Fruit fly (Drosophila melanogaster) whole organism, embryonic: Measurements from ENCODE around the gene CG17754.

Source experiments
- Ada2b ChIP-seq: fragments of 200-800 bp; sonication (Bioruptor generic); IDR thresholded peaks from 2 replicates; pipeline ENCODE4 v1.3.6; 2022; ENCODE audit warnings: missing biosample characterization, missing genetic modification characterization
- Adf1 ChIP-seq: fragments of 200-800 bp; sonication (Bioruptor generic); IDR thresholded peaks from 2 replicates; pipeline ENCODE4 v1.3.6; 2022; ENCODE audit warnings: missing biosample characterization, missing genetic modification characterization
- Blimp-1 ChIP-seq: fragments of 200-800 bp; sonication (Bioruptor generic); optimal IDR thresholded peaks from 3 replicates; lab custom pipeline; 2018; ENCODE audit warnings: missing biosample characterization, missing genetic modification characterization, mild to moderate bottlenecking, moderate library complexity, missing genetic modification reagents
- CG10267 ChIP-seq: fragments of 200-800 bp; sonication (Bioruptor generic); optimal IDR thresholded peaks from 2 replicates; lab custom pipeline; 2018; ENCODE audit warnings: missing biosample characterization, mild to moderate bottlenecking, missing genetic modification characterization, moderate library complexity
- CG10462 ChIP-seq: fragments of 200-800 bp; sonication (Bioruptor generic); optimal IDR thresholded peaks from 2 replicates; lab custom pipeline; 2016; ENCODE audit warnings: missing biosample characterization, missing genetic modification characterization
- CG10979 ChIP-seq: fragments of 200-800 bp; sonication (Bioruptor generic); optimal IDR thresholded peaks from 2 replicates; lab custom pipeline; 2018; ENCODE audit warnings: missing biosample characterization, mild to moderate bottlenecking, missing genetic modification characterization, moderate library complexity
- CG11695 ChIP-seq: fragments of 200-800 bp; sonication (Bioruptor generic); IDR thresholded peaks from 3 replicates; pipeline ENCODE4 v1.3.6; 2022; ENCODE audit warnings: missing biosample characterization, missing genetic modification characterization
- CG11696 ChIP-seq: fragments of 200-800 bp; sonication (Bioruptor generic); IDR thresholded peaks from 2 replicates; pipeline ENCODE4 v1.3.6; 2022; ENCODE audit warnings: missing biosample characterization, missing genetic modification characterization
- CG12744 ChIP-seq: fragments of 200-800 bp; sonication (Bioruptor generic); optimal IDR thresholded peaks from 2 replicates; lab custom pipeline; 2016; ENCODE audit warnings: missing biosample characterization, missing genetic modification characterization
- CG13424 ChIP-seq: fragments of 200-800 bp; sonication (Bioruptor generic); optimal IDR thresholded peaks from 2 replicates; lab custom pipeline; 2019; ENCODE audit warnings: missing biosample characterization, mild to moderate bottlenecking, missing genetic modification characterization, moderate library complexity
- CG13775 ChIP-seq: fragments of 200-800 bp; sonication (Bioruptor generic); optimal IDR thresholded peaks from 3 replicates; lab custom pipeline; 2017; ENCODE audit warnings: missing biosample characterization, mild to moderate bottlenecking, missing genetic modification characterization
- CG14441 ChIP-seq: fragments of 200-800 bp; sonication (Bioruptor generic); IDR thresholded peaks from 2 replicates; pipeline ENCODE4 v1.3.6; 2022; ENCODE audit warnings: missing biosample characterization, missing genetic modification characterization
- CG1603 ChIP-seq: fragments of 200-800 bp; sonication (Bioruptor generic); optimal IDR thresholded peaks from 2 replicates; lab custom pipeline; 2019; ENCODE audit warnings: missing biosample characterization, mild to moderate bottlenecking, missing genetic modification characterization, moderate library complexity
- CG17829 ChIP-seq: fragments of 200-800 bp; optimal IDR thresholded peaks from 2 replicates; lab custom pipeline; 2019; ENCODE audit warnings: missing biosample characterization, mild to moderate bottlenecking, missing genetic modification characterization, moderate library complexity
- CG34422 ChIP-seq: fragments of 200-800 bp; sonication (Bioruptor generic); IDR thresholded peaks from 3 replicates; pipeline ENCODE4 v1.3.6; 2022; ENCODE audit warnings: missing biosample characterization, missing genetic modification characterization
- CG4424 ChIP-seq: fragments of 200-800 bp; sonication (Bioruptor generic); optimal IDR thresholded peaks from 3 replicates; lab custom pipeline; 2016; ENCODE audit warnings: missing biosample characterization, missing genetic modification characterization
- CG6813 ChIP-seq: fragments of 200-800 bp; sonication (Bioruptor generic); optimal IDR thresholded peaks from 2 replicates; lab custom pipeline; 2017; ENCODE audit warnings: missing biosample characterization, missing genetic modification characterization, mild to moderate bottlenecking, moderate library complexity, missing genetic modification reagents
- CG7839 ChIP-seq: fragments of 200-800 bp; sonication (Bioruptor generic); optimal IDR thresholded peaks from 3 replicates; lab custom pipeline; 2018; ENCODE audit warnings: missing biosample characterization, mild to moderate bottlenecking, missing genetic modification characterization, moderate library complexity
- CG8478 ChIP-seq: fragments of >200 bp; optimal IDR thresholded peaks from 2 replicates; lab custom pipeline; 2018
- CG8924 ChIP-seq: fragments of 200-800 bp; optimal IDR thresholded peaks from 3 replicates; lab custom pipeline; 2019; ENCODE audit warnings: missing biosample characterization, mild to moderate bottlenecking, missing genetic modification characterization, moderate library complexity
- CG9797 ChIP-seq: fragments of 200-800 bp; sonication (Bioruptor generic); optimal IDR thresholded peaks from 3 replicates; lab custom pipeline; 2018; ENCODE audit warnings: missing biosample characterization, mild to moderate bottlenecking, missing genetic modification characterization
- D19A ChIP-seq: fragments of 200-800 bp; optimal IDR thresholded peaks from 3 replicates; lab custom pipeline; 2019; ENCODE audit warnings: missing biosample characterization, mild to moderate bottlenecking, missing genetic modification characterization, moderate library complexity
- Dad ChIP-seq: fragments of 200-800 bp; sonication (Bioruptor generic); optimal IDR thresholded peaks from 3 replicates; lab custom pipeline; 2016; ENCODE audit warnings: missing biosample characterization, missing genetic modification characterization
- Drgx ChIP-seq: fragments of 200-800 bp; sonication (Bioruptor generic); IDR thresholded peaks from 2 replicates; pipeline ENCODE4 v1.3.6; 2022; ENCODE audit warnings: missing biosample characterization, missing genetic modification characterization
- Ets65A ChIP-seq: fragments of 200-800 bp; sonication (Bioruptor generic); peaks from one replicate; lab custom pipeline; 2016; ENCODE audit warnings: missing biosample characterization, missing genetic modification characterization
- Spps ChIP-seq: fragments of 200-800 bp; sonication (Bioruptor generic); optimal IDR thresholded peaks from 2 replicates; lab custom pipeline; 2018; ENCODE audit warnings: missing biosample characterization, mild to moderate bottlenecking, missing genetic modification characterization
- Sry-β ChIP-seq: fragments of 200-800 bp; sonication (Bioruptor generic); optimal IDR thresholded peaks from 2 replicates; lab custom pipeline; 2018; ENCODE audit warnings: missing biosample characterization, mild to moderate bottlenecking, missing genetic modification characterization, moderate library complexity
- bsh ChIP-seq, 2 experiments: fragments of 200-800 bp; sonication (Bioruptor generic); optimal IDR thresholded peaks; 2 replicates each; lab custom pipeline; 2017 to 2018; ENCODE audit warnings: mild to moderate bottlenecking in 2 of 2, missing biosample characterization in 2 of 2, missing genetic modification characterization in 2 of 2, moderate library complexity in 1 of 2
- chn ChIP-seq: fragments of 200-800 bp; sonication (Bioruptor generic); optimal IDR thresholded peaks from 2 replicates; lab custom pipeline; 2016; ENCODE audit warnings: missing biosample characterization, missing genetic modification characterization
- dpn ChIP-seq, 2 experiments: fragments of 200-800 bp; sonication (Bioruptor generic); optimal IDR thresholded peaks; 3 replicates each; lab custom pipeline; 2016; ENCODE audit warnings: missing biosample characterization in 2 of 2, missing genetic modification characterization in 2 of 2
- en ChIP-seq: fragments of 200-800 bp; sonication (Bioruptor generic); optimal IDR thresholded peaks from 2 replicates; lab custom pipeline; 2016; ENCODE audit warnings: missing biosample characterization, missing genetic modification characterization
- esg ChIP-seq: fragments of 200-800 bp; sonication (Bioruptor generic); conservative IDR thresholded peaks from 2 replicates; pipeline ENCODE4 v1.3.6; 2022; ENCODE audit warnings: missing biosample characterization, missing genetic modification characterization
- fd102C ChIP-seq: fragments of 200-800 bp; sonication (Bioruptor generic); optimal IDR thresholded peaks from 2 replicates; lab custom pipeline; 2018; ENCODE audit warnings: missing biosample characterization, mild to moderate bottlenecking, missing genetic modification characterization, moderate library complexity
- fd3F ChIP-seq: fragments of 200-800 bp; sonication (Bioruptor generic); optimal IDR thresholded peaks from 2 replicates; lab custom pipeline; 2018; ENCODE audit warnings: missing biosample characterization, mild to moderate bottlenecking, missing genetic modification characterization, moderate library complexity
- gsb-n ChIP-seq: fragments of 200-800 bp; sonication (Bioruptor generic); optimal IDR thresholded peaks from 3 replicates; lab custom pipeline; 2018; ENCODE audit warnings: missing biosample characterization, mild to moderate bottlenecking, missing genetic modification characterization
- jumu ChIP-seq: fragments of 200-800 bp; sonication (Bioruptor generic); optimal IDR thresholded peaks from 3 replicates; lab custom pipeline; 2016; ENCODE audit warnings: missing biosample characterization, missing genetic modification characterization
- knrl ChIP-seq: fragments of 200-800 bp; sonication (Bioruptor generic); IDR thresholded peaks from 3 replicates; pipeline ENCODE4 v1.3.6; 2022; ENCODE audit warnings: missing biosample characterization, missing genetic modification characterization; ENCODE audit not compliant: partially characterized antibody
- lola ChIP-seq, 3 experiments: fragments of >200 bp in 2 of 3; fragments of 200-800 bp in 1 of 3; sonication (Bioruptor generic) in 1 of 3; optimal IDR thresholded peaks; 2 replicates each; lab custom pipeline; 2017 to 2019; ENCODE audit warnings: missing biosample characterization in 3 of 3, missing genetic modification characterization in 3 of 3, mild to moderate bottlenecking in 1 of 3, moderate library complexity in 1 of 3
- nerfin-2 ChIP-seq: fragments of 200-800 bp; sonication (Bioruptor generic); IDR thresholded peaks from 2 replicates; pipeline ENCODE4 v1.3.6; 2022; ENCODE audit warnings: missing biosample characterization, missing genetic modification characterization; ENCODE audit not compliant: partially characterized antibody
- onecut ChIP-seq: fragments of 200-800 bp; sonication (Bioruptor generic); IDR thresholded peaks from 2 replicates; pipeline ENCODE4 v1.3.6; 2022; ENCODE audit warnings: missing biosample characterization, missing genetic modification characterization
- phol ChIP-seq: fragments of 200-800 bp; sonication (Bioruptor generic); optimal IDR thresholded peaks from 3 replicates; lab custom pipeline; 2018; ENCODE audit warnings: missing biosample characterization, mild to moderate bottlenecking, missing genetic modification characterization, moderate library complexity
- prd ChIP-seq, 3 experiments: fragments of >200 bp in 2 of 3; fragments of 200-800 bp in 1 of 3; sonication (Bioruptor generic) in 1 of 3; optimal IDR thresholded peaks in 2 of 3; IDR thresholded peaks in 1 of 3; 2 replicates in 2 of 3; 3 replicates in 1 of 3; pipeline versions ENCODE4 v1.3.6 to Lab custom; 2017 to 2022; ENCODE audit warnings: missing biosample characterization in 1 of 3, missing genetic modification characterization in 1 of 3
- pum ChIP-seq: fragments of 200-800 bp; sonication (Bioruptor generic); optimal IDR thresholded peaks from 2 replicates; lab custom pipeline; 2016; ENCODE audit warnings: missing biosample characterization, missing genetic modification characterization
- ro ChIP-seq: fragments of 200-800 bp; sonication (Bioruptor generic); IDR thresholded peaks from 2 replicates; pipeline ENCODE4 v1.3.6; 2022; ENCODE audit warnings: missing biosample characterization, missing genetic modification characterization
- row ChIP-seq: fragments of 200-800 bp; sonication (Bioruptor generic); IDR thresholded peaks from 3 replicates; pipeline ENCODE4 v1.3.6; 2022; ENCODE audit warnings: missing biosample characterization, missing genetic modification characterization
- so ChIP-seq: fragments of 200-800 bp; sonication (Bioruptor generic); IDR thresholded peaks from 3 replicates; pipeline ENCODE4 v1.3.6; 2022; ENCODE audit warnings: missing biosample characterization, missing genetic modification characterization
- tll ChIP-seq, 2 experiments: fragments of 200-800 bp in 1 of 2; fragments of >200 bp in 1 of 2; sonication (Bioruptor generic) in 1 of 2; optimal IDR thresholded peaks; 2 replicates each; lab custom pipeline; 2017 to 2019; ENCODE audit warnings: missing biosample characterization in 2 of 2, missing genetic modification characterization in 2 of 2, mild to moderate bottlenecking in 1 of 2, moderate library complexity in 1 of 2

CG17754 gene

dm6 chrX:9247171-9247783, 2.9 kb upstream of the CG17754 start, which contains the start of the genes amx and Dsor1 (continued):
- TF ChIP-seq CG6813 (GFP tag; lab: Kevin White, UChicago) (no peak), Adf1 (GFP tag; lab: Robert Waterston, UW) (peak; percentile 23; the same call in 1 of the 2 replicates), ro (GFP tag; lab: Robert Waterston, UW) (no peak), en (GFP tag; lab: Kevin White, UChicago) (no peak)
- TF ChIP-seq, all 482 proteins: peak for 46

DNA sequence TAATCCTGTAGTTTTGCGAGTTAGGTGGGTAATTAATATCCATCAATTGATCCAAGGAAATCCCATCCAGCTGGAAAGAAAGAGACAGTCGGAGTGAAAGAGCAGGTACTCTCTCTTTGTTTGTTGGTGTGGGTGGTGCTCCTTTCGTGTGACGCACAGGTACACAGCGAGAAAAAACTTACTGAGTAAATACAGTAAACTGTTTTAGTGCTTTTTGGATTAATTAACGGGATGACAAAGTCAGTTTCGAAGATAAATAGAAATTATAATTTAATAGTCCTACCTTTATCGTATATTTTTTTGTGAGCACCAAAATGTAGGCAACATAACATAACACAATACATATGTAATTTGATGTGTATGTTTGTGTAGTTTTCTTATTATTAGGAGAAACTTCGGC, 2.2 kb upstream of the CG17754 start:
- peak; percentile 21 for TF ChIP-seq gsb-n (tag; lab: Kevin White, UChicago)
- TF ChIP-seq prd (optimal IDR thresholded peaks at IDR 0.05; lab: Kevin White, UChicago), result no peak
- TF ChIP-seq prd (GFP tag; IDR thresholded peaks at IDR 0.05; lab: Robert Waterston, UW), result peak; percentile 53; the same call in 2 of the 3 replicates
- TF ChIP-seq CG11696, result no peak
- peak; percentile 22 for TF ChIP-seq CG1603 (tag; lab: Kevin White, UChicago)
- peak; percentile 12; the same call in 1 of the 2 replicates for TF ChIP-seq esg (GFP tag; lab: Robert Waterston, UW)
- no peak for TF ChIP-seq CG8478 (lab: Kevin White, UChicago)
- no peak for TF ChIP-seq CG34422 (GFP tag; lab: Robert Waterston, UW)
- TF ChIP-seq fd3F (GFP tag; lab: Kevin White, UChicago), result no peak
- TF ChIP-seq CG8924, result no peak
- no peak for TF ChIP-seq Dad (GFP tag; lab: Kevin White, UChicago)
- TF ChIP-seq phol (tag; lab: Kevin White, UChicago), result peak; percentile 40
- TF ChIP-seq CG7839 (tag; lab: Kevin White, UChicago), result peak; percentile 24
- peak; percentile 32 for TF ChIP-seq CG10267 (tag; lab: Kevin White, UChicago)
- peak in 1 of 2 experiments; percentile 46 for TF ChIP-seq bsh (GFP tag; optimal IDR thresholded peaks at IDR 0.05; lab: Kevin White, UChicago)
- TF ChIP-seq CG14441 (GFP tag; lab: Robert Waterston, UW), result 0 out of 2 replicates have a peak, but pooled peaks have one; percentile 20
- no peak for TF ChIP-seq dpn (GFP tag; optimal IDR thresholded peaks at IDR 0.05; lab: Kevin White, UChicago)
- TF ChIP-seq fd102C (GFP tag; lab: Kevin White, UChicago), result peak; percentile 27
- TF ChIP-seq Spps, result no peak
- TF ChIP-seq D19A, result peak; percentile 8
- TF ChIP-seq CG12744 (GFP tag; lab: Kevin White, UChicago), result no peak
- TF ChIP-seq CG10979 (tag; lab: Kevin White, UChicago), result peak; percentile 53
- TF ChIP-seq CG13775 (GFP tag; lab: Kevin White, UChicago), result peak; percentile 22
- no peak for TF ChIP-seq CG9797
- TF ChIP-seq Ada2b, result 0 out of 2 replicates have a peak, but pooled peaks have one; percentile 16
- TF ChIP-seq knrl, result no peak
- TF ChIP-seq CG13424 (tag; lab: Kevin White, UChicago), result peak; percentile 14
- peak; percentile 72 for TF ChIP-seq Ets65A (GFP tag; lab: Kevin White, UChicago)
- TF ChIP-seq Blimp-1, result peak; percentile 15
- TF ChIP-seq Sry-β (GFP tag; lab: Kevin White, UChicago), result no peak
- peak; percentile 50; the same call in 2 of the 3 replicates for TF ChIP-seq row (GFP tag; lab: Robert Waterston, UW)
- peak; percentile 15 for TF ChIP-seq chn
- peak; percentile 39; the same call in 1 of the 2 replicates for TF ChIP-seq Drgx (GFP tag; lab: Robert Waterston, UW)
- no peak for TF ChIP-seq onecut
- no peak for TF ChIP-seq so (GFP tag; lab: Robert Waterston, UW)
- TF ChIP-seq CG10462 (GFP tag; lab: Kevin White, UChicago), result no peak
- TF ChIP-seq CG4424 (GFP tag; lab: Kevin White, UChicago), result peak; percentile 9
- TF ChIP-seq jumu, result no peak
- TF ChIP-seq CG17829, result peak; percentile 38
- no peak for TF ChIP-seq CG11695 (GFP tag; lab: Robert Waterston, UW)
- TF ChIP-seq nerfin-2, result no peak
- TF ChIP-seq tll (GFP tag; optimal IDR thresholded peaks at IDR 0.05; lab: Kevin White, UChicago), result no peak
- TF ChIP-seq pum (GFP tag; lab: Kevin White, UChicago), result no peak
- peak in 1 of 3 experiments; percentile 39 for TF ChIP-seq lola (GFP tag; optimal IDR thresholded peaks at IDR 0.05; lab: Kevin White, UChicago)
